ENCODE assay signal across 3 worm cellular contexts in the genomic region with DNA sequence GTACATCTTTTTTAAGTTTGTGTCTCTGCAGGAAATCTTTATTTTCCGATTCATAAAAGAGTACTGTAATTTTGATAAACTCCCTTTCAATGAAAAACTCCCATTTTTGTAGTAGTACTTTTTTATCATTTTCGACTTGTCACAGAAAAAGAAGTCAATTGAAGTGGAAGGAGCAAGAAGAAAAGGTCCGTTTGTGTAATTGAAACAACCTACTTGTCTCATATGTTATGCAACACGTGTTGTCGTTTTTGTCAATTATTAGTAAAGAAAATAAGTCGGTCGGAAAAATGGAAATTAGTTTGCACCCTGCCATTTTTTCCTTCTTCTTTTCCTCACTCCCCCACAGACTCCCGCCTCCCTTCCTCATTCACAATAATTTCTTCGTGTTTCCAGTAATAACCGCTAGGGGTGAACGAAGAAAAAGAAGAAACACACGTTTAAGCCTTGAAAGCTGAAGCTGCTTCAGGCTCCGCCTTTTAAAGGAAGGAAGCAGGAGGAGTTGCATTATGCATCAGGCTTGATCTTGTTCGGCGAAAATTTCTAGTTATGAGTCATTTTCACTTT.
TF ChIP-seq lines count a peak whose summit lies in the region.

No protein-coding gene starts in this region.

TF ChIP-seq in whole organism, L1 larva, 84 proteins besides CTCF, POLR2A, EP300 and RAD21:
- TF ChIP-seq fkh-8 (tag; optimal IDR thresholded peaks at IDR 0.05; lab: Kevin White, UChicago), result peak; percentile 57
- TF ChIP-seq unc-86 (tag; optimal IDR thresholded peaks at IDR 0.05; lab: Kevin White, UChicago), result peak; percentile 8
- TF ChIP-seq lir-3 (tag; optimal IDR thresholded peaks at IDR 0.05; lab: Kevin White, UChicago; ENCODE audit: poor library complexity), result no peak
- TF ChIP-seq lin-14 (GFP tag; optimal IDR thresholded peaks at IDR 0.05; lab: Kevin White, UChicago), result peak; percentile 76
- TF ChIP-seq nhr-47 (tag; optimal IDR thresholded peaks at IDR 0.05; lab: Kevin White, UChicago), result peak; percentile 26
- TF ChIP-seq nhr-71 (tag; optimal IDR thresholded peaks at IDR 0.05; lab: Kevin White, UChicago), result peak; percentile 17

TF ChIP-seq in whole organism, L3 larva, 47 proteins besides CTCF, POLR2A, EP300 and RAD21:
- TF ChIP-seq nfya-1 (tag; optimal IDR thresholded peaks at IDR 0.05; lab: Kevin White, UChicago; ENCODE audit: insufficient read depth) (peak; percentile 13), tbx-2 (tag; optimal IDR thresholded peaks at IDR 0.05; lab: Kevin White, UChicago) (no peak)

TF ChIP-seq in whole organism, L4 larva, 104 proteins besides CTCF, POLR2A, EP300 and RAD21:
- peak; percentile 5 for TF ChIP-seq nhr-11 (tag; optimal IDR thresholded peaks at IDR 0.05; lab: Kevin White, UChicago)
- peak in 1 of 2 experiments; percentile 91 for TF ChIP-seq unc-62 (GFP tag; optimal IDR thresholded peaks at IDR 0.05 in 1 of 2; lab: Kevin White, UChicago)
- no peak for TF ChIP-seq unc-62 (tag; optimal IDR thresholded peaks at IDR 0.05; lab: Kevin White, UChicago)
- TF ChIP-seq snpc-1.2 (GFP tag; IDR thresholded peaks at IDR 0.05; lab: Robert Waterston, UW), result no peak
TF ChIP-seq in whole organism, L4 larva: peak in this region for 2.

Comparison
In these comparisons a context has a peak if more than half of its experiments do, and no peak if none do; other contexts are left out.
1. Of the 29 proteins assayed by ChIP-seq in both whole organism, L4 larva and whole organism, L1 larva: peak only in whole organism, L4 larva: nhr-11; only in whole organism, L1 larva: none; in both: none; in neither: 27; mixed calls (peak in some experiments, not most) for 1.